Worm (Caenorhabditis elegans): ENCODE data around the gene rpl-32.
A peak's percentile ranks its signal among the peaks of the same experiment; 100 is the strongest.

rpl-32 gene

DNA sequence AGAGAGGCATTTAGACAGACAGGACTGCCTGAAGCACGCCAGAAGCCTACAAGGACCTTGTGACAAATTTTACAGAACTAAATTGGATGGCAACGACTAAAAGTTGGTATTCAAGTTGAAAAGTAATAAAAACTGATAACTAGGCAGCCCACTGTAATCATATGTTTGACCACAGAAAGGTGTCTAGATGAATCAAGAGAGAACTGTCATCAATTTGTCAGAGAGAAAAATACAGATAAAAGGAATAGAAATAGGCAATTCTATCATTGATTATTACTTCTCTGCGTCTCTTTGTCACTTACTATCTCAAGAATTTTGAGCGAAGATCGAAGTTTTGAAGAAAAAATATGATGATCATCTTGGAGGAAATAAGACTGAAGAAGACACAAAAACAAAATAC is 36.0 kb upstream of the rpl-32 start:
- peak; percentile 10 for TF ChIP-seq nhr-25 (tag; optimal IDR thresholded peaks at IDR 0.05)
- no peak for TF ChIP-seq nhr-12 (tag; optimal IDR thresholded peaks at IDR 0.05)
- no peak for TF ChIP-seq nhr-237 (tag; optimal IDR thresholded peaks at IDR 0.05)
- TF ChIP-seq nhr-11 (tag; optimal IDR thresholded peaks at IDR 0.05) = no peak
- no peak for TF ChIP-seq lsy-2 (tag; optimal IDR thresholded peaks at IDR 0.05)
- TF ChIP-seq fos-1 (tag; optimal IDR thresholded peaks at IDR 0.05) = peak; percentile 92
- peak; percentile 28 for TF ChIP-seq sma-9 (GFP tag; optimal IDR thresholded peaks at IDR 0.05)
- no peak for TF ChIP-seq sma-9 (tag; optimal IDR thresholded peaks at IDR 0.05)

DNA sequence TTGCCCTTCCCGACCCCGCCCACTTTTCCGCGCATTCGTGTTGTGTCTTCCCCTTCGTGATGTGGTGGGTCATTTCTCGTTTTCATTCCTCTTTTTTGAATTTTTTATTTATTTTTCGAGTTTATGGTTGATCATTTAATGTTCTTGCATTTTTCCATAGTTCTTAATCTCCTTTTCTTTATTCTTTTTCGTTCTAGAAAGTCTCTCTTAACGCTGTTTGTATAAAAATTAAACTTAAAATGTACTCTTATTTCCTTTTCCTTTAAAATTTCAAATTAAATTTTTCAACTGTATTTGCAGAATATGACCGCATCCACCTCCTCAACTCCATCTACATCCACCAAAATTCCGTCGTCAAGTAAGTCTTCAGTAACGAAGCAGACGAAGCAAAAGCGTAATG is 29.4 kb upstream of the rpl-32 start, which contains the start of gene hlh-3:
hlh-3 (plus strand) TSS at position 301 of the 400 bp plus-strand sequence.
- TF ChIP-seq fos-1 (tag; optimal IDR thresholded peaks at IDR 0.05) (no peak), nhr-129 (tag; optimal IDR thresholded peaks at IDR 0.05) (no peak), nhr-25 (tag; optimal IDR thresholded peaks at IDR 0.05) (no peak), sma-9 (GFP tag; optimal IDR thresholded peaks at IDR 0.05) (no peak), sma-9 (tag; optimal IDR thresholded peaks at IDR 0.05) (no peak), nhr-23 (tag; optimal IDR thresholded peaks at IDR 0.05) (no peak), egl-27 (tag; optimal IDR thresholded peaks at IDR 0.05) (no peak), nhr-12 (tag; optimal IDR thresholded peaks at IDR 0.05) (no peak), ZK546.5 (tag; optimal IDR thresholded peaks at IDR 0.05) (no peak), F13H6.1 (tag; optimal IDR thresholded peaks at IDR 0.05) (no peak), R02D3.7 (tag; optimal IDR thresholded peaks at IDR 0.05) (no peak), Y55F3AM.14 (GFP tag; optimal IDR thresholded peaks at IDR 0.05) (no peak)

ce11 chrII:9083093-9083492 is 26.2 kb upstream of the rpl-32 start, which contains the start of gene sysm-1:
Gene sysm-1 (minus strand): TSS chrII:9083193.
- no peak for TF ChIP-seq gmeb-1 (tag; optimal IDR thresholded peaks at IDR 0.05)
- TF ChIP-seq mbf-1 (tag; optimal IDR thresholded peaks at IDR 0.05) = no peak
- TF ChIP-seq nhr-21 (tag; optimal IDR thresholded peaks at IDR 0.05) = no peak
- no peak for TF ChIP-seq ZK546.5 (tag; optimal IDR thresholded peaks at IDR 0.05)
- TF ChIP-seq ceh-82 (tag; optimal IDR thresholded peaks at IDR 0.05) = no peak
- no peak for TF ChIP-seq nhr-11 (tag; optimal IDR thresholded peaks at IDR 0.05)
- no peak for TF ChIP-seq egl-27 (tag; optimal IDR thresholded peaks at IDR 0.05)
- no peak for TF ChIP-seq nhr-10 (tag; optimal IDR thresholded peaks at IDR 0.05)
- TF ChIP-seq fos-1 (tag; optimal IDR thresholded peaks at IDR 0.05) = no peak
- no peak for TF ChIP-seq snpc-4 (tag; optimal IDR thresholded peaks at IDR 0.05)
- no peak for TF ChIP-seq nhr-12 (tag; optimal IDR thresholded peaks at IDR 0.05)

- TF ChIP-seq egl-27 (tag; optimal IDR thresholded peaks at IDR 0.05) (no peak), F13H6.1 (tag; optimal IDR thresholded peaks at IDR 0.05) (peak; percentile 53), nhr-129 (tag; optimal IDR thresholded peaks at IDR 0.05) (peak; percentile 15), C34F6.9 (tag; optimal IDR thresholded peaks at IDR 0.05) (peak; percentile 42), nhr-237 (tag; optimal IDR thresholded peaks at IDR 0.05) (no peak), lsy-2 (tag; optimal IDR thresholded peaks at IDR 0.05) (no peak)
Observed at ce11 chrII:9078351-9078750, 21.5 kb upstream of the rpl-32 start.

DNA sequence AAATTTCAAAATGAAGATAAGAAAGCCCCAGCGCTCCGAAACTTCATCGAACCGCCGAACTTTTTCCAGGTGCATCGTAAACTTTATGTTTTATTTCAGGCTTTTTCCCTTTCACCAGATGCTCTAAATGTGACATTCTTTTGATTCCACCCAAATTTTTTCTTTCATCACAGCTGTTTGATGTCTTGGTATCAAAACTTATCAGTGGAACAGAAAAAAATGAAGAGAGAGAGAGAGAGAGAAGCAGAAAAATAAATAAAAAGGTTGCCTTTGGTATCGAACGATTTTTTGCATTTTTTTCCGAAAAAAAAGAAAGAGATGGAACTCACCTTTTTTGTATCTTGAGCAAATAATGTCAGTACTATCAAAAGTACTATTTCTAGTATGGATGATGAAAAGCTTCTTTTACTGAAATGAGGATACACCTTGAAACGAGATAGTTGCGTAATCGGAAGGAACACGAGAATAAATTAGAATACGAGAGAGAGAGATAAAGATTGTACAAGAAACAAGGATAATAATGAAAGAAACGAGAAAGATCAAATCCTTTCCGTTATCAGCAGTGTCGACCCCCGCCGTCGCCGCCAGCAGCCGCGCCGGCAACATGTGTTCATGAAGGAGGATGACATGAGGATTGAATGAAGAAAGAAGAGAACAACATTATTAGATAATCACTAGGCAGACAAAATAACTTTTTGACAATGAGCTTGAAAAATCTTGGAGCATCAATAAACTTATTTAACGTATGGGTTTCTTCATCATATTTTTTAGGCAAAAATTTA is 19.4 kb upstream of the rpl-32 start:
- TF ChIP-seq lsy-2 (tag; optimal IDR thresholded peaks at IDR 0.05) = peak in 1 of 2 experiments; percentile 5
- peak; percentile 37 for TF ChIP-seq fos-1 (tag; optimal IDR thresholded peaks at IDR 0.05)
- peak; percentile 3 for TF ChIP-seq F13H6.1 (tag; optimal IDR thresholded peaks at IDR 0.05)
- TF ChIP-seq aly-2 (tag; optimal IDR thresholded peaks at IDR 0.05) = no peak
- peak; percentile 70 for TF ChIP-seq sma-9 (GFP tag; optimal IDR thresholded peaks at IDR 0.05)
- no peak for TF ChIP-seq sma-9 (tag; optimal IDR thresholded peaks at IDR 0.05)

DNA sequence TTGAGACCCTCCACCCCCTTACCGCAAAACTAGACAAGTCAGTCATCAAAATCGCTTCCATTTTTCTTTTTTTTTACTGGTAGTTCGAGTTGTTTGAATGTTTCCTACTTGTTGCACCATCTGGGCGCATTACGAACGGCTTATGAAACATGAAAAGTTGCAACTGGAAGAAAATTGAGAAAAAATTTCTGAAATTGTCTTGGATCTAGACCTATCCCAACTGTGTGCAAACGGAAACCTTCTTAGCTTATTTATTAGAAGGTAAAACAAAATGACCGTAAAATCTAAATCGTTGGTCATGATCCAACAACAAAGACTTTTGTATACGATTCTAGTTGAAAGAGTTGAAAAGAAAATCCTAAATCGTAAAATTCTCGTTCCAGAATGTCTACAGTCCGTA is 17.6 kb upstream of the rpl-32 start:
- TF ChIP-seq C34F6.9 (tag; optimal IDR thresholded peaks at IDR 0.05) = no peak
- TF ChIP-seq sem-4 (tag; optimal IDR thresholded peaks at IDR 0.05) = no peak
- TF ChIP-seq ztf-11 (tag; optimal IDR thresholded peaks at IDR 0.05) = no peak
- no peak for TF ChIP-seq gmeb-1 (tag; optimal IDR thresholded peaks at IDR 0.05)
- no peak for TF ChIP-seq nhr-25 (tag; optimal IDR thresholded peaks at IDR 0.05)
- no peak for TF ChIP-seq ztf-1 (GFP tag; conservative IDR thresholded peaks at IDR 0.05)
- no peak for TF ChIP-seq peb-1 (tag; optimal IDR thresholded peaks at IDR 0.05)
- no peak for TF ChIP-seq unc-39 (tag; optimal IDR thresholded peaks at IDR 0.05)
- TF ChIP-seq F13H6.1 (tag; optimal IDR thresholded peaks at IDR 0.05) = no peak

ce11 chrII:9072769-9073168 is 15.9 kb upstream of the rpl-32 start:
- TF ChIP-seq ztf-11 (tag; optimal IDR thresholded peaks at IDR 0.05) (no peak), egl-27 (tag; optimal IDR thresholded peaks at IDR 0.05) (peak; percentile 7), blmp-1 (tag; optimal IDR thresholded peaks at IDR 0.05; ENCODE audit: insufficient read depth) (peak; percentile 46), mdl-1 (tag; optimal IDR thresholded peaks at IDR 0.05) (no peak), nhr-21 (tag; optimal IDR thresholded peaks at IDR 0.05) (no peak), fos-1 (tag; optimal IDR thresholded peaks at IDR 0.05) (no peak)

All from whole organism, L2 larva.